Worm (Caenorhabditis elegans): ENCODE data around the gene H06H21.11.

H06H21.11 gene

ce11 chrIV:4807219-4807618 lies at the start of gene H06H21.11:
H06H21.11 (minus strand) TSS chrIV:4807319.
- TF ChIP-seq mec-3 (tag; optimal IDR thresholded peaks at IDR 0.05; ENCODE audit: borderline replicate concordance) (no peak), ceh-18 (tag; optimal IDR thresholded peaks at IDR 0.05) (no peak), lim-6 (tag; optimal IDR thresholded peaks at IDR 0.05) (no peak), pax-1 (tag; optimal IDR thresholded peaks at IDR 0.05) (no peak), nfya-1 (tag; optimal IDR thresholded peaks at IDR 0.05) (no peak), syd-9 (tag; optimal IDR thresholded peaks at IDR 0.05) (no peak)

ce11 chrIV:4856195-4856594 lies 49.1 kb upstream of the H06H21.11 start, which contains the start of gene Y17G9A.2:
Y17G9A.2 (minus strand) TSS chrIV:4856295.
- TF ChIP-seq pax-1 (tag; optimal IDR thresholded peaks at IDR 0.05) (no peak), sox-4 (tag; optimal IDR thresholded peaks at IDR 0.05) (no peak), C38D4.7 (GFP tag; optimal IDR thresholded peaks at IDR 0.05) (no peak), pat-9 (tag; optimal IDR thresholded peaks at IDR 0.05) (no peak), ceh-24 (tag; optimal IDR thresholded peaks at IDR 0.05) (no peak)

- TF ChIP-seq unc-42 (tag; optimal IDR thresholded peaks at IDR 0.05), result no peak
- no peak for TF ChIP-seq odd-2 (tag; optimal IDR thresholded peaks at IDR 0.05)
- TF ChIP-seq zip-5 (tag; optimal IDR thresholded peaks at IDR 0.05), result no peak
- no peak for TF ChIP-seq lim-6 (tag; optimal IDR thresholded peaks at IDR 0.05)
- no peak for TF ChIP-seq ztf-16 (tag; optimal IDR thresholded peaks at IDR 0.05)
These were observed 39.7 kb upstream of the H06H21.11 start, which contains the start of gene tat-2 for ce11 chrIV:4846793-4847192. tat-2 (minus strand) TSS chrIV:4846893.

ce11 chrIV:4842030-4842429 lies 34.9 kb upstream of the H06H21.11 start:
- TF ChIP-seq elt-2 (tag; optimal IDR thresholded peaks at IDR 0.05) (no peak), npax-4 (tag; optimal IDR thresholded peaks at IDR 0.05) (no peak), unc-42 (tag; optimal IDR thresholded peaks at IDR 0.05) (no peak), ceh-31 (tag; optimal IDR thresholded peaks at IDR 0.05) (no peak), T23F11.4 (GFP tag; optimal IDR thresholded peaks at IDR 0.05) (no peak), ahr-1 (tag; optimal IDR thresholded peaks at IDR 0.05) (no peak), K09A11.1 (tag; optimal IDR thresholded peaks at IDR 0.05; ENCODE audit: insufficient read depth) (no peak), tbx-2 (tag; optimal IDR thresholded peaks at IDR 0.05) (no peak), hlh-8 (tag; optimal IDR thresholded peaks at IDR 0.05) (no peak), ceh-30 (tag; optimal IDR thresholded peaks at IDR 0.05) (no peak), F13H6.1 (tag; optimal IDR thresholded peaks at IDR 0.05) (no peak), gmeb-2 (tag; optimal IDR thresholded peaks at IDR 0.05) (no peak), ceh-6 (GFP tag; optimal IDR thresholded peaks at IDR 0.05) (no peak), hlh-6 (tag; optimal IDR thresholded peaks at IDR 0.05) (no peak), pha-4 (tag; optimal IDR thresholded peaks at IDR 0.05) (no peak), nhr-232 (tag; optimal IDR thresholded peaks at IDR 0.05) (no peak), Y22D7AL.16 (tag; optimal IDR thresholded peaks at IDR 0.05) (no peak), fkh-10 (GFP tag; optimal IDR thresholded peaks at IDR 0.05) (no peak)

- no peak for TF ChIP-seq pqm-1 (tag; optimal IDR thresholded peaks at IDR 0.05)
- TF ChIP-seq nhr-11 (tag; optimal IDR thresholded peaks at IDR 0.05), result no peak
- TF ChIP-seq pha-2 (tag; optimal IDR thresholded peaks at IDR 0.05), result no peak
- TF ChIP-seq F13H6.1 (tag; optimal IDR thresholded peaks at IDR 0.05), result no peak
- TF ChIP-seq sox-4 (tag; optimal IDR thresholded peaks at IDR 0.05), result no peak
- TF ChIP-seq che-1 (tag; optimal IDR thresholded peaks at IDR 0.05), result no peak
- no peak for TF ChIP-seq ceh-6 (GFP tag; optimal IDR thresholded peaks at IDR 0.05)
- no peak for TF ChIP-seq K02D7.2 (tag; optimal IDR thresholded peaks at IDR 0.05)
- TF ChIP-seq pax-1 (tag; optimal IDR thresholded peaks at IDR 0.05), result no peak
- no peak for TF ChIP-seq ceh-19 (GFP tag; optimal IDR thresholded peaks at IDR 0.05)
- no peak for TF ChIP-seq C38D4.7 (GFP tag; optimal IDR thresholded peaks at IDR 0.05)
- no peak for TF ChIP-seq gmeb-2 (tag; optimal IDR thresholded peaks at IDR 0.05)
- no peak for TF ChIP-seq rnt-1 (tag; optimal IDR thresholded peaks at IDR 0.05)
- no peak for TF ChIP-seq tbx-2 (tag; optimal IDR thresholded peaks at IDR 0.05)
- no peak for TF ChIP-seq ttx-3 (tag; optimal IDR thresholded peaks at IDR 0.05)
- no peak for TF ChIP-seq tbx-7 (tag; optimal IDR thresholded peaks at IDR 0.05)
- no peak for TF ChIP-seq eyg-1 (tag; optimal IDR thresholded peaks at IDR 0.05)
These were observed 22.5 kb upstream of the H06H21.11 start for ce11 chrIV:4829641-4830040.

Data from whole organism, late embryonic.